Worm (Caenorhabditis elegans): ENCODE data around the gene ulp-2.

- TF ChIP-seq unc-130 (GFP tag; optimal IDR thresholded peaks at IDR 0.05) (no peak), fkh-3 (tag; optimal IDR thresholded peaks at IDR 0.05) (no peak), nhr-27 (tag; optimal IDR thresholded peaks at IDR 0.05) (no peak), dox-1 (GFP tag; IDR thresholded peaks at IDR 0.05) (no peak), pha-4 (tag; optimal IDR thresholded peaks at IDR 0.05) (no peak)
These were observed 26.4 kb upstream of the ulp-2 start for ce11 chrII:4985961-4986503.
